Worm (Caenorhabditis elegans): ENCODE data around the gene C55A6.4.
A peak's percentile ranks its signal among the peaks of the same experiment; 100 is the strongest.

Gene C55A6.4

ce11 chrV:11531831-11532534 is 14.3 kb upstream of the C55A6.4 start:
- TF ChIP-seq jun-1 (tag; optimal IDR thresholded peaks at IDR 0.05), result peak; percentile 58
- TF ChIP-seq nhr-77 (tag; optimal IDR thresholded peaks at IDR 0.05), result peak; percentile 79
- no peak for TF ChIP-seq tlp-1 (tag; optimal IDR thresholded peaks at IDR 0.05)
- TF ChIP-seq elt-3 (tag; optimal IDR thresholded peaks at IDR 0.05), result peak in 5 of 6 experiments; percentile 23 to 82 (median 69)
- TF ChIP-seq rnt-1 (tag; optimal IDR thresholded peaks at IDR 0.05), result peak; percentile 79
- TF ChIP-seq C16A3.4 (tag; optimal IDR thresholded peaks at IDR 0.05), result peak; percentile 83
- TF ChIP-seq hlh-17 (GFP tag; optimal IDR thresholded peaks at IDR 0.05; ENCODE audit: borderline replicate concordance), result no peak
- no peak for TF ChIP-seq alr-1 (tag; optimal IDR thresholded peaks at IDR 0.05; ENCODE audit: borderline replicate concordance)
- peak; percentile 30 for TF ChIP-seq pqm-1 (tag; optimal IDR thresholded peaks at IDR 0.05)
- TF ChIP-seq nhr-28 (tag; optimal IDR thresholded peaks at IDR 0.05), result no peak
- TF ChIP-seq efl-1 (optimal IDR thresholded peaks at IDR 0.05), result peak; percentile 56 to 57
- peak; percentile 26 to 95 for TF ChIP-seq efl-1 (GFP tag; optimal IDR thresholded peaks at IDR 0.05 in 1 of 2)
- TF ChIP-seq isw-1 (GFP tag; IDR thresholded peaks at IDR 0.05), result no peak; the same call in 1 of the 2 replicates
- peak; percentile 91 for TF ChIP-seq tbx-2 (tag; optimal IDR thresholded peaks at IDR 0.05)
- TF ChIP-seq zip-4 (GFP tag; optimal IDR thresholded peaks at IDR 0.05), result no peak
- peak; percentile 52 for TF ChIP-seq vab-15 (tag; optimal IDR thresholded peaks at IDR 0.05)
- TF ChIP-seq lsy-2 (tag; optimal IDR thresholded peaks at IDR 0.05), result peak; percentile 67 to 92
- peak; percentile 80 to 84 for TF ChIP-seq egl-27 (tag; optimal IDR thresholded peaks at IDR 0.05)
- 0 out of 2 replicates have a peak, but pooled peaks have one; percentile 23 for TF ChIP-seq ceh-88 (GFP tag; IDR thresholded peaks at IDR 0.05)
- peak; percentile 97 for TF ChIP-seq dsc-1 (tag; optimal IDR thresholded peaks at IDR 0.05)
- TF ChIP-seq nhr-85 (tag), result peak; percentile 99
- peak; percentile 97 for TF ChIP-seq nhr-71 (tag; optimal IDR thresholded peaks at IDR 0.05)
- TF ChIP-seq nhr-19 (GFP tag; conservative IDR thresholded peaks at IDR 0.05), result peak; percentile 84
- peak; percentile 54 for TF ChIP-seq irx-1 (tag; optimal IDR thresholded peaks at IDR 0.05)
- peak; percentile 29 for TF ChIP-seq lir-3 (tag; optimal IDR thresholded peaks at IDR 0.05; ENCODE audit: poor library complexity)
- TF ChIP-seq blmp-1 (tag; optimal IDR thresholded peaks at IDR 0.05), result peak; percentile 92
- TF ChIP-seq lin-14 (GFP tag; optimal IDR thresholded peaks at IDR 0.05), result peak; percentile 97
- no peak for TF ChIP-seq mab-9 (GFP tag; IDR thresholded peaks at IDR 0.05)
- TF ChIP-seq C34B4.2 (tag; optimal IDR thresholded peaks at IDR 0.05), result no peak
- TF ChIP-seq mep-1 (tag; optimal IDR thresholded peaks at IDR 0.05), result peak; percentile 74
- TF ChIP-seq nhr-47 (tag; optimal IDR thresholded peaks at IDR 0.05), result peak; percentile 76
- TF ChIP-seq fos-1 (tag; optimal IDR thresholded peaks at IDR 0.05), result peak; percentile 82
- peak; percentile 35 for TF ChIP-seq nhr-237 (tag; optimal IDR thresholded peaks at IDR 0.05)
- TF ChIP-seq ceh-8 (GFP tag; optimal IDR thresholded peaks at IDR 0.05), result no peak
- no peak for TF ChIP-seq ces-1 (GFP tag; optimal IDR thresholded peaks at IDR 0.05)
- TF ChIP-seq nhr-90 (tag; optimal IDR thresholded peaks at IDR 0.05; ENCODE audit: poor library complexity), result peak; percentile 88
- no peak for TF ChIP-seq lin-15B (tag; optimal IDR thresholded peaks at IDR 0.05)
- peak; percentile 30 for TF ChIP-seq nhr-11 (tag; optimal IDR thresholded peaks at IDR 0.05)
- TF ChIP-seq ceh-82 (tag; optimal IDR thresholded peaks at IDR 0.05), result peak in 1 of 3 experiments; percentile 50
- no peak for TF ChIP-seq fkh-10 (GFP tag; optimal IDR thresholded peaks at IDR 0.05)
- TF ChIP-seq nhr-20 (tag; optimal IDR thresholded peaks at IDR 0.05), result peak; percentile 97
- TF ChIP-seq aly-2 (tag; optimal IDR thresholded peaks at IDR 0.05), result no peak
- TF ChIP-seq grh-1 (GFP tag; IDR thresholded peaks at IDR 0.05), result peak; percentile 77
- peak; percentile 2 for TF ChIP-seq C04F5.9 (tag; optimal IDR thresholded peaks at IDR 0.05)
- TF ChIP-seq mef-2 (tag; optimal IDR thresholded peaks at IDR 0.05), result peak; percentile 24
- no peak for TF ChIP-seq nhr-12 (tag; optimal IDR thresholded peaks at IDR 0.05)
- TF ChIP-seq skn-1 (tag; optimal IDR thresholded peaks at IDR 0.05), result peak; percentile 62
- TF ChIP-seq efl-3 (GFP tag; optimal IDR thresholded peaks at IDR 0.05), result no peak
- TF ChIP-seq sptf-1 (tag; optimal IDR thresholded peaks at IDR 0.05), result no peak
- peak; percentile 74 for TF ChIP-seq elt-2 (tag; optimal IDR thresholded peaks at IDR 0.05)
- TF ChIP-seq unc-98 (GFP tag; IDR thresholded peaks at IDR 0.05), result no peak; the same call in 1 of the 2 replicates
- peak; percentile 75 for TF ChIP-seq lin-13 (GFP tag; optimal IDR thresholded peaks at IDR 0.05)

All from whole organism, L1 larva.